Fruit fly (Drosophila melanogaster): ENCODE measurements around the gene CG5167.

The CG5167 gene

DNA sequence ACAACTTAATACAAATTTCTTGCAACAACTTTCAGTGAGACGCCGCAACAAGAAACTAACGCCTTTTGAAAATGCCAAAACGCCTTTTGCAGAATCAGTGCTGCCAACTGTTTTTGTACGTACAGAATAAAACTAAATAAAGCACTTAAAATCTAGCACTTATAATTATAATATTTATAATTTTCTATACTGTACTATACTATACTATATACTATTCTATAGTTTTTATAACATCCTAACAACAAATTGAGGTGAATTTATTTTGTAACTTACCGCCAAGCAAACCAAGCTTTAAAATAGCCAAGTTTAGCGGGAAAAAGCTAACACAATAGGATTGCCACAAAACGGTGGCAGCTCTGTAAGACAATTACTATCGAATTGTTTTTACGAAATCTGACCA is 27.4 kb downstream of the CG5167 start, which contains the start of the genes Aos1 and Srlp (continued):
- TF ChIP-seq CG13424 (tag; optimal IDR thresholded peaks at IDR 0.05) (peak; percentile 73), CG18764 (GFP tag; optimal IDR thresholded peaks at IDR 0.05) (peak; percentile 20), CG11093 (GFP tag; IDR thresholded peaks at IDR 0.05) (no peak), CG31388 (GFP tag; optimal IDR thresholded peaks at IDR 0.05) (no peak), gfzf (GFP tag; optimal IDR thresholded peaks at IDR 0.05) (peak; percentile 74), Mad (GFP tag; optimal IDR thresholded peaks at IDR 0.05) (no peak), CG7271 (tag; optimal IDR thresholded peaks at IDR 0.05) (no peak), CG10543 (GFP tag; optimal IDR thresholded peaks at IDR 0.05) (peak; percentile 41), BEAF-32 (GFP tag; optimal IDR thresholded peaks at IDR 0.05) (peak; percentile 61), CG11560 (tag; IDR thresholded peaks at IDR 0.05) (no peak), CG3163 (GFP tag; optimal IDR thresholded peaks at IDR 0.05) (no peak), so (GFP tag; IDR thresholded peaks at IDR 0.05) (no peak), CG17802 (tag; optimal IDR thresholded peaks at IDR 0.05) (no peak), Gug (GFP tag; IDR thresholded peaks at IDR 0.05) (peak; percentile 1; the same call in 1 of the 4 replicates), fd96Cb (tag; optimal IDR thresholded peaks at IDR 0.05) (peak; percentile 23), gcm2 (GFP tag; optimal IDR thresholded peaks at IDR 0.05) (no peak), fu2 (GFP tag; optimal IDR thresholded peaks at IDR 0.05) (no peak), CG4617 (GFP tag; optimal IDR thresholded peaks at IDR 0.05; ENCODE audit: borderline replicate concordance) (peak; percentile 72), pb (GFP tag; optimal IDR thresholded peaks at IDR 0.05) (no peak), lilli (GFP tag; optimal IDR thresholded peaks at IDR 0.05) (peak; percentile 8), sd (tag; optimal IDR thresholded peaks at IDR 0.05) (peak; percentile 58), CG17186 (GFP tag; optimal IDR thresholded peaks at IDR 0.05) (peak; percentile 21), insv (GFP tag; optimal IDR thresholded peaks at IDR 0.05) (peak in 1 of 2 experiments; percentile 23), CG13894 (tag; optimal IDR thresholded peaks at IDR 0.05) (peak; percentile 63), prd (optimal IDR thresholded peaks at IDR 0.05) (no peak), prd (GFP tag; IDR thresholded peaks at IDR 0.05) (peak; percentile 55; the same call in 2 of the 3 replicates), exex (tag; optimal IDR thresholded peaks at IDR 0.05) (no peak), CG11723 (GFP tag; optimal IDR thresholded peaks at IDR 0.05) (peak; percentile 11), MBD-R2 (GFP tag; IDR thresholded peaks at IDR 0.05) (peak; percentile 69), CG12391 (tag; optimal IDR thresholded peaks at IDR 0.05) (peak; percentile 81), ab (GFP tag; optimal IDR thresholded peaks at IDR 0.05) (no peak), Drgx (GFP tag; IDR thresholded peaks at IDR 0.05) (no peak), CG5245 (GFP tag; optimal IDR thresholded peaks at IDR 0.05) (peak; percentile 63), CG13123 (GFP tag; optimal IDR thresholded peaks at IDR 0.05) (peak; percentile 19), Deaf1 (tag; optimal IDR thresholded peaks at IDR 0.05) (no peak), pros (GFP tag; optimal IDR thresholded peaks at IDR 0.05) (no peak), CG12659 (GFP tag; optimal IDR thresholded peaks at IDR 0.05) (peak; percentile 81), Ptx1 (GFP tag; IDR thresholded peaks at IDR 0.05) (peak; percentile 46), dmrt11E (tag; optimal IDR thresholded peaks at IDR 0.05) (peak; percentile 51), ind (GFP tag; optimal IDR thresholded peaks at IDR 0.05) (peak; percentile 56), Ssrp (tag; optimal IDR thresholded peaks at IDR 0.05) (peak; percentile 48), nom (GFP tag; optimal IDR thresholded peaks at IDR 0.05) (peak; percentile 43), CG8388 (GFP tag; optimal IDR thresholded peaks at IDR 0.05) (peak; percentile 44), Nf-YC (tag; optimal IDR thresholded peaks at IDR 0.05) (peak; percentile 69), lola (GFP tag; optimal IDR thresholded peaks at IDR 0.05) (peak in 1 of 3 experiments; percentile 56), Med (GFP tag) (peak; percentile 52), D19A (tag; optimal IDR thresholded peaks at IDR 0.05) (peak; percentile 52), CG10654 (GFP tag; optimal IDR thresholded peaks at IDR 0.05) (peak; percentile 24), caup (GFP tag; optimal IDR thresholded peaks at IDR 0.05; ENCODE audit: severe bottlenecking) (no peak), Usf (GFP tag; optimal IDR thresholded peaks at IDR 0.05) (peak; percentile 9)

Measured in whole organism, embryonic.